Worm (Caenorhabditis elegans) whole organism, L2 larva: ENCODE data around the gene Y55F3AM.13.
A peak's percentile ranks its signal among the peaks of the same experiment; 100 is the strongest.

Experiments used
- C34F6.9 ChIP-seq: fragments of 150-350 bp; optimal IDR thresholded peaks from 2 replicates; lab custom pipeline; 2014; ENCODE audit warnings: missing biosample characterization, missing genetic modification characterization
- R02D3.7 ChIP-seq: fragments of 150-350 bp; optimal IDR thresholded peaks from 2 replicates; lab custom pipeline; 2014; ENCODE audit warnings: missing biosample characterization, missing genetic modification characterization
- alr-1 ChIP-seq: fragments of 150-350 bp; optimal IDR thresholded peaks from 2 replicates; lab custom pipeline; 2014; ENCODE audit warnings: missing biosample characterization, missing genetic modification characterization
- ama-1 ChIP-seq: fragments of 150-350 bp; optimal IDR thresholded peaks from 2 replicates; lab custom pipeline; 2018; ENCODE audit warnings: inconsistent platforms
- blmp-1 ChIP-seq: sonication (generic microtip); optimal IDR thresholded peaks from 2 replicates; lab custom pipeline; 2017; ENCODE audit warnings: missing genetic modification characterization, mild to moderate bottlenecking, missing compliant biosample characterization, antibody characterized with exemption, moderate library complexity; ENCODE audit not compliant: insufficient read depth
- ceh-82 ChIP-seq: fragments of 150-350 bp; optimal IDR thresholded peaks from 2 replicates; lab custom pipeline; 2014; ENCODE audit warnings: missing biosample characterization, missing genetic modification characterization
- crh-2 ChIP-seq: sonication (generic microtip); optimal IDR thresholded peaks from 2 replicates; lab custom pipeline; 2017; ENCODE audit warnings: missing biosample characterization, missing genetic modification characterization
- egl-27 ChIP-seq: sonication (generic microtip); optimal IDR thresholded peaks from 3 replicates; lab custom pipeline; 2017; ENCODE audit warnings: missing biosample characterization, missing genetic modification reagents, missing genetic modification characterization
- elt-1 ChIP-seq: fragments of 150-350 bp; optimal IDR thresholded peaks from 2 replicates; lab custom pipeline; 2014; ENCODE audit warnings: missing biosample characterization, missing genetic modification characterization
- elt-3 ChIP-seq: sonication (generic microtip); optimal IDR thresholded peaks from 2 replicates; lab custom pipeline; 2017; ENCODE audit warnings: missing biosample characterization, missing genetic modification characterization
- fos-1 ChIP-seq: fragments of 150-350 bp; optimal IDR thresholded peaks from 2 replicates; lab custom pipeline; 2014; ENCODE audit warnings: missing biosample characterization, missing genetic modification characterization
- gmeb-1 ChIP-seq: fragments of 150-350 bp; optimal IDR thresholded peaks from 2 replicates; lab custom pipeline; 2014; ENCODE audit warnings: missing biosample characterization, missing genetic modification characterization
- lin-11 ChIP-seq: fragments of 150-350 bp; sonication (generic microtip); optimal IDR thresholded peaks from 2 replicates; lab custom pipeline; 2014; ENCODE audit warnings: missing biosample characterization, missing genetic modification characterization, inconsistent platforms, mixed read lengths
- lin-13 ChIP-seq: fragments of 150-350 bp; optimal IDR thresholded peaks from 2 replicates; lab custom pipeline; 2014; ENCODE audit warnings: missing biosample characterization, missing genetic modification reagents, missing genetic modification characterization
- lsy-2 ChIP-seq, 2 experiments: fragments of 150-350 bp in 1 of 2; sonication (generic microtip) in 1 of 2; optimal IDR thresholded peaks; 2 replicates each; lab custom pipeline; 2014 to 2017; ENCODE audit warnings: missing biosample characterization in 2 of 2, missing genetic modification characterization in 2 of 2
- mab-5 ChIP-seq: fragments of 150-350 bp; optimal IDR thresholded peaks from 2 replicates; lab custom pipeline; 2014; ENCODE audit warnings: missing biosample characterization, missing genetic modification characterization
- mbf-1 ChIP-seq: sonication (generic microtip); optimal IDR thresholded peaks from 2 replicates; lab custom pipeline; 2017; ENCODE audit warnings: missing biosample characterization, missing genetic modification characterization
- mdl-1 ChIP-seq, 2 experiments: fragments of 150-350 bp in 1 of 2; sonication (generic microtip) in 1 of 2; optimal IDR thresholded peaks; 2 replicates each; lab custom pipeline; 2017; ENCODE audit warnings: missing biosample characterization in 2 of 2, missing genetic modification characterization in 2 of 2
- nhr-11 ChIP-seq: fragments of 150-350 bp; optimal IDR thresholded peaks from 2 replicates; lab custom pipeline; 2014; ENCODE audit warnings: missing biosample characterization, missing genetic modification characterization
- nhr-12 ChIP-seq: fragments of 150-350 bp; optimal IDR thresholded peaks from 2 replicates; lab custom pipeline; 2014; ENCODE audit warnings: missing biosample characterization, missing genetic modification characterization
- nhr-21 ChIP-seq: fragments of 150-350 bp; optimal IDR thresholded peaks from 2 replicates; lab custom pipeline; 2014; ENCODE audit warnings: missing biosample characterization, missing genetic modification characterization
- nhr-23 ChIP-seq: fragments of 150-350 bp; optimal IDR thresholded peaks from 2 replicates; lab custom pipeline; 2014; ENCODE audit warnings: missing biosample characterization, missing genetic modification reagents, missing genetic modification characterization
- nhr-237 ChIP-seq: fragments of 150-350 bp; optimal IDR thresholded peaks from 2 replicates; lab custom pipeline; 2014; ENCODE audit warnings: missing biosample characterization, missing genetic modification characterization
- nhr-25 ChIP-seq: fragments of 150-350 bp; sonication (generic microtip); optimal IDR thresholded peaks from 3 replicates; lab custom pipeline; 2014; ENCODE audit warnings: missing biosample characterization, missing genetic modification characterization
- nhr-77 ChIP-seq: fragments of 150-350 bp; optimal IDR thresholded peaks from 2 replicates; lab custom pipeline; 2014; ENCODE audit warnings: missing biosample characterization, missing genetic modification characterization
- sma-3 ChIP-seq: sonication (generic microtip); optimal IDR thresholded peaks from 2 replicates; lab custom pipeline; 2016; ENCODE audit warnings: missing genetic modification reagents, missing genetic modification characterization, missing compliant biosample characterization
- sma-9 ChIP-seq, 2 experiments: fragments of 150-350 bp in 1 of 2; sonication (generic microtip) in 1 of 2; optimal IDR thresholded peaks; 2 replicates each; lab custom pipeline; 2014 to 2016; ENCODE audit warnings: missing genetic modification characterization in 2 of 2, mild to moderate bottlenecking in 1 of 2, missing biosample characterization in 1 of 2, missing compliant biosample characterization in 1 of 2, missing genetic modification reagents in 1 of 2, moderate library complexity in 1 of 2
- snpc-4 ChIP-seq: fragments of 150-350 bp; optimal IDR thresholded peaks from 2 replicates; lab custom pipeline; 2014; ENCODE audit warnings: missing biosample characterization, missing genetic modification characterization
- unc-39 ChIP-seq: fragments of 150-350 bp; optimal IDR thresholded peaks from 2 replicates; lab custom pipeline; 2014; ENCODE audit warnings: missing biosample characterization, missing genetic modification characterization
- unc-55 ChIP-seq: fragments of 150-350 bp; sonication (generic microtip); optimal IDR thresholded peaks from 3 replicates; lab custom pipeline; 2014; ENCODE audit warnings: missing biosample characterization, missing genetic modification reagents, missing genetic modification characterization
- zag-1 ChIP-seq: fragments of 150-350 bp; optimal IDR thresholded peaks from 2 replicates; lab custom pipeline; 2014; ENCODE audit warnings: missing biosample characterization, missing genetic modification characterization
- ztf-1 ChIP-seq: fragments of 200-800 bp; sonication (Bioruptor generic); conservative IDR thresholded peaks from 2 replicates; pipeline ENCODE4 v1.3.6; 2022; ENCODE audit warnings: missing genetic modification characterization, missing compliant biosample characterization
- ztf-4 ChIP-seq: fragments of 150-350 bp; optimal IDR thresholded peaks from 2 replicates; lab custom pipeline; 2014; ENCODE audit warnings: missing biosample characterization, missing genetic modification characterization

Y55F3AM.13 gene

ce11 chrIV:1035108-1035507 lies 21.0 kb downstream of the Y55F3AM.13 start:
- no peak for TF ChIP-seq R02D3.7 (tag; lab: Kevin White, UChicago)
- no peak for TF ChIP-seq elt-3 (tag; lab: Kevin White, UChicago)
- TF ChIP-seq sma-9 (GFP tag; optimal IDR thresholded peaks at IDR 0.05; lab: Kevin White, UChicago) = peak; percentile 3
- TF ChIP-seq sma-9 (tag; optimal IDR thresholded peaks at IDR 0.05; lab: Kevin White, UChicago) = no peak
- TF ChIP-seq nhr-23 (tag; lab: Kevin White, UChicago) = no peak
- no peak for TF ChIP-seq egl-27 (tag; lab: Kevin White, UChicago)
- peak; percentile 19 for TF ChIP-seq nhr-25
- peak; percentile 20 for TF ChIP-seq gmeb-1 (tag; lab: Kevin White, UChicago)
- TF ChIP-seq lin-13 = no peak
- peak; percentile 52 for TF ChIP-seq crh-2
- TF ChIP-seq fos-1 (tag; lab: Kevin White, UChicago) = peak; percentile 92
- TF ChIP-seq C34F6.9 = peak; percentile 5

DNA sequence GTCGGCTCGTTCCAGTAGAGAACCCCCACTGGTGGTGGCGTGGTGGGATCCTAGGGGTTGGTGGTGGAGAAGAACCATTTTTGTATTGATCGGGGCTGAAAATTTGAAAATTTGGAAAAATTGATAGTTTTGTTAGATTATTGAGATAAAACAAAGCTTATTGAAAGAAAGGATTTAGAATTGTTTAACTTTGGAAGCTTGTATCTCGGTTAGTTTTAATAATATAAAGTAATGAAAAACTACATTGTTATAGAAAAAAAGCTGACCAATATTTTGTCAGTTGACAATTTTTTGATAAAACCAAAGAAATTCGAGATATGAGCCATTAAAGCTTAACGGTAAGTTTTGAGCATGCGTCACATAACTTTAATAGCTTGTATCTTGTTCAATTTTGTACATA lies 26.2 kb downstream of the Y55F3AM.13 start, which contains the start of gene abhd-14:
Gene abhd-14 (minus strand): TSS at position 101 of the 400 bp plus-strand sequence.
- TF ChIP-seq unc-39 (tag; lab: Kevin White, UChicago) = no peak
- no peak for TF ChIP-seq gmeb-1 (tag; lab: Kevin White, UChicago)
- no peak for TF ChIP-seq crh-2
- no peak for TF ChIP-seq nhr-25
- no peak for TF ChIP-seq lsy-2 (tag; optimal IDR thresholded peaks at IDR 0.05; lab: Kevin White, UChicago)
- no peak for TF ChIP-seq lin-11
- TF ChIP-seq ceh-82 (tag; lab: Kevin White, UChicago) = no peak
- no peak for TF ChIP-seq nhr-77 (tag; lab: Kevin White, UChicago)
- TF ChIP-seq blmp-1 (tag; lab: Kevin White, UChicago) = no peak
- no peak for TF ChIP-seq nhr-237 (tag; lab: Kevin White, UChicago)
- no peak for TF ChIP-seq ama-1 (lab: Kevin White, UChicago)
- no peak for TF ChIP-seq lin-13
- TF ChIP-seq elt-3 (tag; lab: Kevin White, UChicago) = no peak
- TF ChIP-seq C34F6.9 = no peak
- TF ChIP-seq egl-27 (tag; lab: Kevin White, UChicago) = no peak
- no peak for TF ChIP-seq sma-3 (GFP tag; lab: Kevin White, UChicago)
- TF ChIP-seq R02D3.7 (tag; lab: Kevin White, UChicago) = no peak
- TF ChIP-seq mab-5 = no peak
- no peak for TF ChIP-seq nhr-21 (tag; lab: Kevin White, UChicago)

DNA sequence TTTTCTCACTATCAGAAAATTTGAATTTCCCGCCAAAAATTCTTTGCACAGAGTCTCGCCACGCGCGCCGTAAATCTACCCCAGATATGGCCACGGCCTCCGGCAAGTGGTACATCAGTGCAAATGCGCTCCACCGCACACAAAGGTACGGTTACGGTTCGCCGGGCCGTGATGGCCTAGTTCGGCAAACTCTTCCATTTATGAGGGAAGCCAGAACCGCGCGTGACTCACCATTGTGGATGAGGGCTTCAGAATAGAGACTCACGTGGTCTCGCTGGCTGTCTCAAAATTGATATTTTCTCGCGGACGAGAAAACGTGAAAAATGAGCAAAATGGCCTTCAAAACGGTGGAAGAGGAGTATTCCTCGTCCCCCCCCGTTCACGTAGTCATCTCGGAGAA lies 36.3 kb downstream of the Y55F3AM.13 start:
- TF ChIP-seq lin-13 (no peak), nhr-12 (tag; lab: Kevin White, UChicago) (no peak), nhr-237 (tag; lab: Kevin White, UChicago) (no peak), blmp-1 (tag; lab: Kevin White, UChicago) (no peak), alr-1 (tag; lab: Kevin White, UChicago) (no peak), snpc-4 (tag; lab: Kevin White, UChicago) (no peak), unc-55 (GFP tag; lab: Kevin White, UChicago) (no peak), lin-11 (no peak), ceh-82 (tag; lab: Kevin White, UChicago) (no peak), unc-39 (tag; lab: Kevin White, UChicago) (no peak), ztf-1 (GFP tag; lab: Robert Waterston, UW) (no peak), sma-3 (GFP tag; lab: Kevin White, UChicago) (no peak), mbf-1 (tag; lab: Kevin White, UChicago) (no peak)

ce11 chrIV:1015430-1015829 lies 40.7 kb downstream of the Y55F3AM.13 start:
- TF ChIP-seq zag-1 (tag; lab: Kevin White, UChicago) (no peak), alr-1 (tag; lab: Kevin White, UChicago) (no peak), lin-11 (no peak), R02D3.7 (tag; lab: Kevin White, UChicago) (no peak), elt-1 (tag; lab: Kevin White, UChicago) (no peak), nhr-12 (tag; lab: Kevin White, UChicago) (no peak), nhr-237 (tag; lab: Kevin White, UChicago) (no peak), ztf-4 (no peak), ceh-82 (tag; lab: Kevin White, UChicago) (no peak), nhr-11 (no peak), mdl-1 (tag; optimal IDR thresholded peaks at IDR 0.05; lab: Kevin White, UChicago) (no peak), egl-27 (tag; lab: Kevin White, UChicago) (no peak), sma-9 (GFP tag; optimal IDR thresholded peaks at IDR 0.05; lab: Kevin White, UChicago) (no peak), sma-9 (tag; optimal IDR thresholded peaks at IDR 0.05; lab: Kevin White, UChicago) (no peak)
